Fruit fly (Drosophila melanogaster): Measurements from ENCODE around the gene Ac76E.

DNA sequence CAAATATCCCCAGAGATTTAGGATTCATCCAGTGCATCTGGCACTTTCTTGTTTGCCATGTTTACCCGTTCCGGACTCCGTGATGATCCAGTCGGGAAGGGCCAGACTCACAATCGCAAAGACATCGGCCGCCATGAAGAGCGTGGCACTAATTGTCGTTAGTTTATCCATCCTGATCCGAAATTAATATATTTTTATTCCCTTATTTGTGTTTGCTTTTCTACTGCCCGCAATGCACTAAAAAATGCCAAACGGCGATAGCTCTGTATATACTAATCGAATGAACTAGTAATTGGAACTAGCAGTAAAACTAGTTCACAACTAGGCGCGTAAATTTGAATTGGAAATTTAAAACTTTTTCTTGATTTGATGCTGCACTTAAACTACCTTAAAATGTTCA is 40.5 kb downstream of the Ac76E start, which contains the start of gene CG14182:
- TF ChIP-seq CG31627 (GFP tag; optimal IDR thresholded peaks at IDR 0.05) (no peak), cyc (GFP tag; optimal IDR thresholded peaks at IDR 0.05) (no peak), fd59A (GFP tag; optimal IDR thresholded peaks at IDR 0.05) (no peak), CG6276 (GFP tag; optimal IDR thresholded peaks at IDR 0.05) (no peak), Eip78C (GFP tag) (no peak), Gug (GFP tag; IDR thresholded peaks at IDR 0.05) (no peak), dac (GFP tag; optimal IDR thresholded peaks at IDR 0.05) (no peak)

Data from whole organism, prepupa.